Worm (Caenorhabditis elegans) whole organism, L2 larva: ENCODE measurements around the gene mpst-3.

Experiments used
- aly-2 ChIP-seq: fragments of 150-350 bp; optimal IDR thresholded peaks from 2 replicates; lab custom pipeline; 2014; ENCODE audit warnings: missing biosample characterization, missing genetic modification characterization
- ama-1 ChIP-seq: fragments of 150-350 bp; optimal IDR thresholded peaks from 2 replicates; lab custom pipeline; 2018; ENCODE audit warnings: inconsistent platforms
- blmp-1 ChIP-seq: sonication (generic microtip); optimal IDR thresholded peaks from 2 replicates; lab custom pipeline; 2017; ENCODE audit warnings: missing genetic modification characterization, mild to moderate bottlenecking, missing compliant biosample characterization, antibody characterized with exemption, moderate library complexity; ENCODE audit not compliant: insufficient read depth
- ceh-82 ChIP-seq: fragments of 150-350 bp; optimal IDR thresholded peaks from 2 replicates; lab custom pipeline; 2014; ENCODE audit warnings: missing biosample characterization, missing genetic modification characterization
- lin-13 ChIP-seq: fragments of 150-350 bp; optimal IDR thresholded peaks from 2 replicates; lab custom pipeline; 2014; ENCODE audit warnings: missing biosample characterization, missing genetic modification reagents, missing genetic modification characterization
- lin-39 ChIP-seq: fragments of 150-350 bp; optimal IDR thresholded peaks from 2 replicates; lab custom pipeline; 2014; ENCODE audit warnings: missing biosample characterization, missing genetic modification reagents, missing genetic modification characterization
- mbf-1 ChIP-seq: sonication (generic microtip); optimal IDR thresholded peaks from 2 replicates; lab custom pipeline; 2017; ENCODE audit warnings: missing biosample characterization, missing genetic modification characterization
- nhr-10 ChIP-seq: sonication (generic microtip); optimal IDR thresholded peaks from 2 replicates; lab custom pipeline; 2017; ENCODE audit warnings: missing biosample characterization, missing genetic modification characterization
- nhr-23 ChIP-seq: fragments of 150-350 bp; optimal IDR thresholded peaks from 2 replicates; lab custom pipeline; 2014; ENCODE audit warnings: missing biosample characterization, missing genetic modification reagents, missing genetic modification characterization
- nhr-6 ChIP-seq: fragments of 150-350 bp; optimal IDR thresholded peaks from 2 replicates; lab custom pipeline; 2014; ENCODE audit warnings: missing biosample characterization, missing genetic modification characterization
- snpc-4 ChIP-seq: fragments of 150-350 bp; optimal IDR thresholded peaks from 2 replicates; lab custom pipeline; 2014; ENCODE audit warnings: missing biosample characterization, missing genetic modification characterization
- unc-55 ChIP-seq: fragments of 150-350 bp; sonication (generic microtip); optimal IDR thresholded peaks from 3 replicates; lab custom pipeline; 2014; ENCODE audit warnings: missing biosample characterization, missing genetic modification reagents, missing genetic modification characterization

- TF ChIP-seq aly-2 (tag; lab: Kevin White, UChicago) (no peak), unc-55 (GFP tag; lab: Kevin White, UChicago) (no peak), nhr-23 (tag; lab: Kevin White, UChicago) (no peak), blmp-1 (tag; lab: Kevin White, UChicago) (no peak), ama-1 (lab: Kevin White, UChicago) (no peak), mbf-1 (no peak), snpc-4 (tag; lab: Kevin White, UChicago) (no peak), nhr-6 (tag; lab: Kevin White, UChicago) (no peak), lin-13 (GFP tag; lab: Kevin White, UChicago) (no peak), nhr-10 (no peak), lin-39 (no peak), ceh-82 (tag; lab: Kevin White, UChicago) (no peak)
These were observed 24.1 kb upstream of the mpst-3 start, which contains the start of gene ZC412.3 for ce11 chrV:14871365-14871764.
